Worm (Caenorhabditis elegans) whole organism, young adult: ENCODE results near the gene C08H9.16.

Experiments
- B0019.2 ChIP-seq: fragments of 200-800 bp; sonication (Bioruptor generic); conservative IDR thresholded peaks from 2 replicates; pipeline ENCODE4 v1.3.6; 2022; ENCODE audit warnings: missing genetic modification reagents, missing genetic modification characterization, missing compliant biosample characterization
- B0035.1 ChIP-seq: sonication (generic microtip); optimal IDR thresholded peaks from 2 replicates; lab custom pipeline; 2016; ENCODE audit warnings: missing genetic modification characterization, mild to moderate bottlenecking, missing compliant biosample characterization, missing genotype, missing genetic modification reagents
- F52B5.7 ChIP-seq: sonication (generic microtip); optimal IDR thresholded peaks from 2 replicates; lab custom pipeline; 2016; ENCODE audit warnings: mild to moderate bottlenecking, missing genetic modification characterization, missing compliant biosample characterization
- F55B11.4 ChIP-seq: sonication (generic microtip); optimal IDR thresholded peaks from 2 replicates; lab custom pipeline; 2016; ENCODE audit warnings: missing compliant biosample characterization, missing genetic modification characterization, borderline replicate concordance; ENCODE audit not compliant: insufficient read depth
- T07F8.4 ChIP-seq: sonication (generic microtip); optimal IDR thresholded peaks from 2 replicates; lab custom pipeline; 2016; ENCODE audit warnings: mild to moderate bottlenecking, missing genetic modification characterization, moderate library complexity, missing compliant biosample characterization
- T26A5.8 ChIP-seq: sonication (generic microtip); optimal IDR thresholded peaks from 2 replicates; lab custom pipeline; 2016; ENCODE audit warnings: missing genetic modification characterization, missing compliant biosample characterization
- Y53F4B.3 ChIP-seq: fragments of 200-800 bp; sonication (Bioruptor generic); IDR thresholded peaks from 2 replicates; pipeline ENCODE4 v1.3.6; 2022; ENCODE audit warnings: missing genetic modification reagents, missing genetic modification characterization, missing compliant biosample characterization
- Y67H2A.10 ChIP-seq: fragments of 200-800 bp; sonication (Bioruptor generic); conservative IDR thresholded peaks from 2 replicates; pipeline ENCODE4 v1.3.6; 2022; ENCODE audit warnings: missing genetic modification reagents, missing genetic modification characterization, missing compliant biosample characterization
- Y79H2A.3 ChIP-seq: fragments of 200-800 bp; sonication (Bioruptor generic); conservative IDR thresholded peaks from 2 replicates; pipeline ENCODE4 v1.3.6; 2022; ENCODE audit warnings: missing genetic modification reagents, missing genetic modification characterization, missing compliant biosample characterization
- athp-1 ChIP-seq: sonication (generic microtip); optimal IDR thresholded peaks from 2 replicates; lab custom pipeline; 2017; ENCODE audit warnings: mild to moderate bottlenecking, missing genetic modification characterization, missing compliant biosample characterization
- attf-5 ChIP-seq: fragments of 200-800 bp; sonication (Bioruptor generic); optimal IDR thresholded peaks from 2 replicates; lab custom pipeline; 2018; ENCODE audit warnings: mild to moderate bottlenecking, missing genetic modification characterization, missing compliant biosample characterization
- bed-2 ChIP-seq: fragments of 200-800 bp; sonication (Bioruptor generic); IDR thresholded peaks from 2 replicates; pipeline ENCODE4 v1.3.6; 2022; ENCODE audit warnings: missing genetic modification reagents, missing genetic modification characterization, missing compliant biosample characterization
- ceh-91 ChIP-seq: fragments of 200-800 bp; sonication (Bioruptor generic); IDR thresholded peaks from 2 replicates; pipeline ENCODE4 v1.3.6; 2022; ENCODE audit warnings: missing genetic modification reagents, missing genetic modification characterization, missing compliant biosample characterization
- die-1 ChIP-seq: sonication (generic microtip); optimal IDR thresholded peaks from 2 replicates; lab custom pipeline; 2016; ENCODE audit warnings: missing genotype, mild to moderate bottlenecking, missing genetic modification characterization, missing compliant biosample characterization
- dox-1 ChIP-seq: fragments of 200-800 bp; sonication (Bioruptor generic); IDR thresholded peaks from 2 replicates; pipeline ENCODE4 v1.3.6; 2022; ENCODE audit warnings: missing genetic modification reagents, missing genetic modification characterization, missing compliant biosample characterization
- egl-18 ChIP-seq: fragments of 200-800 bp; sonication (Bioruptor generic); IDR thresholded peaks from 2 replicates; pipeline ENCODE4 v1.3.6; 2022; ENCODE audit warnings: missing genetic modification reagents, missing genetic modification characterization, missing compliant biosample characterization
- egrh-3 ChIP-seq: fragments of 200-800 bp; sonication (Bioruptor generic); IDR thresholded peaks from 2 replicates; pipeline ENCODE4 v1.3.6; 2022; ENCODE audit warnings: missing genetic modification reagents, missing genetic modification characterization, missing compliant biosample characterization
- ets-4 ChIP-seq: fragments of 200-800 bp; sonication (Bioruptor generic); optimal IDR thresholded peaks from 2 replicates; lab custom pipeline; 2018; ENCODE audit warnings: mild to moderate bottlenecking, missing genetic modification characterization, missing compliant biosample characterization
- fkh-3 ChIP-seq: sonication (generic microtip); optimal IDR thresholded peaks from 2 replicates; lab custom pipeline; 2016; ENCODE audit warnings: mild to moderate bottlenecking, missing genetic modification characterization, missing compliant biosample characterization
- gei-17 ChIP-seq: fragments of 200-800 bp; sonication (Bioruptor generic); optimal IDR thresholded peaks from 2 replicates; lab custom pipeline; 2018; ENCODE audit warnings: mild to moderate bottlenecking, missing genetic modification characterization, missing compliant biosample characterization
- hlh-12 ChIP-seq: sonication (generic microtip); optimal IDR thresholded peaks from 2 replicates; lab custom pipeline; 2016; ENCODE audit warnings: missing genetic modification characterization, missing compliant biosample characterization
- hlh-26 ChIP-seq: fragments of 200-800 bp; sonication (Bioruptor generic); conservative IDR thresholded peaks from 2 replicates; pipeline ENCODE4 v1.3.6; 2022; ENCODE audit warnings: missing genetic modification reagents, missing genetic modification characterization, missing compliant biosample characterization
- hmg-1.2 ChIP-seq: fragments of 200-800 bp; sonication (Bioruptor generic); IDR thresholded peaks from 2 replicates; pipeline ENCODE4 v1.3.6; 2022; ENCODE audit warnings: missing genetic modification reagents, missing genetic modification characterization, missing compliant biosample characterization
- hsf-1 ChIP-seq: fragments of 200-800 bp; sonication (Bioruptor generic); IDR thresholded peaks from 2 replicates; pipeline ENCODE4 v1.3.6; 2022; ENCODE audit warnings: missing genetic modification reagents, missing genetic modification characterization, missing compliant biosample characterization
- let-607 ChIP-seq, 2 experiments: fragments of 200-800 bp in 1 of 2; sonication (Bioruptor generic) in 1 of 2; sonication (generic microtip) in 1 of 2; optimal IDR thresholded peaks; 2 replicates each; lab custom pipeline; 2016 to 2018; ENCODE audit warnings: mild to moderate bottlenecking in 2 of 2, missing compliant biosample characterization in 2 of 2, missing genetic modification characterization in 2 of 2, moderate library complexity in 2 of 2, missing genotype in 1 of 2
- lir-1 ChIP-seq: fragments of 200-800 bp; sonication (Bioruptor generic); conservative IDR thresholded peaks from 2 replicates; pipeline ENCODE4 v1.3.6; 2022; ENCODE audit warnings: missing genetic modification reagents, missing genetic modification characterization, missing compliant biosample characterization
- madf-10 ChIP-seq: sonication (generic microtip); optimal IDR thresholded peaks from 2 replicates; lab custom pipeline; 2016; ENCODE audit warnings: mild to moderate bottlenecking, missing genetic modification characterization, missing compliant biosample characterization
- madf-8 ChIP-seq: fragments of 200-800 bp; sonication (Bioruptor generic); conservative IDR thresholded peaks from 2 replicates; pipeline ENCODE4 v1.3.6; 2022; ENCODE audit warnings: missing genetic modification reagents, missing genetic modification characterization, missing compliant biosample characterization
- mel-28 ChIP-seq: sonication (generic microtip); optimal IDR thresholded peaks from 2 replicates; lab custom pipeline; 2016; ENCODE audit warnings: borderline replicate concordance, mild to moderate bottlenecking, missing genetic modification characterization, missing compliant biosample characterization
- mxl-1 ChIP-seq: sonication (generic microtip); optimal IDR thresholded peaks from 2 replicates; lab custom pipeline; 2016; ENCODE audit warnings: missing genetic modification characterization, missing compliant biosample characterization
- nfya-1 ChIP-seq: sonication (generic microtip); optimal IDR thresholded peaks from 2 replicates; lab custom pipeline; 2017; ENCODE audit warnings: antibody characterized with exemption, missing compliant biosample characterization, missing genetic modification characterization, borderline replicate concordance; ENCODE audit not compliant: insufficient read depth
- nfya-2 ChIP-seq: fragments of 200-800 bp; sonication (Bioruptor generic); IDR thresholded peaks from 2 replicates; pipeline ENCODE4 v1.3.6; 2022; ENCODE audit warnings: missing genetic modification reagents, missing genetic modification characterization, missing compliant biosample characterization
- nhr-27 ChIP-seq: fragments of 200-800 bp; sonication (Bioruptor generic); optimal IDR thresholded peaks from 2 replicates; lab custom pipeline; 2018; ENCODE audit warnings: mild to moderate bottlenecking, missing genetic modification characterization, moderate library complexity, missing compliant biosample characterization
- pha-4 ChIP-seq: fragments of 150-350 bp; sonication (generic microtip); optimal IDR thresholded peaks from 2 replicates; lab custom pipeline; 2014; ENCODE audit warnings: missing biosample characterization, missing genetic modification reagents, missing genetic modification characterization
- rec-8 ChIP-seq, 2 experiments: sonication (generic microtip); optimal IDR thresholded peaks; 2 replicates each; lab custom pipeline; 2016; ENCODE audit warnings: mild to moderate bottlenecking in 2 of 2, missing genetic modification characterization in 2 of 2, missing genetic modification reagents in 2 of 2, missing genotype in 2 of 2, missing biosample characterization in 1 of 2, missing compliant biosample characterization in 1 of 2, moderate library complexity in 1 of 2
- sdz-38 ChIP-seq: sonication (generic microtip); optimal IDR thresholded peaks from 2 replicates; lab custom pipeline; 2016; ENCODE audit warnings: missing genotype, missing genetic modification characterization, missing compliant biosample characterization
- snpc-1.1 ChIP-seq: sonication (generic microtip); optimal IDR thresholded peaks from 2 replicates; lab custom pipeline; 2017; ENCODE audit warnings: missing genetic modification characterization, mild to moderate bottlenecking, missing compliant biosample characterization, antibody characterized with exemption, moderate library complexity, missing genotype, missing genetic modification reagents; ENCODE audit not compliant: insufficient read depth
- snpc-1.3 ChIP-seq: sonication (generic microtip); optimal IDR thresholded peaks from 2 replicates; lab custom pipeline; 2017; ENCODE audit warnings: missing genetic modification characterization, mild to moderate bottlenecking, missing compliant biosample characterization, antibody characterized with exemption, moderate library complexity, missing genotype, missing genetic modification reagents; ENCODE audit not compliant: insufficient read depth
- sptf-2 ChIP-seq: fragments of 200-800 bp; sonication (Bioruptor generic); optimal IDR thresholded peaks from 2 replicates; lab custom pipeline; 2018; ENCODE audit warnings: mild to moderate bottlenecking, missing genetic modification characterization, missing compliant biosample characterization
- tlf-1 ChIP-seq: fragments of 200-800 bp; sonication (Bioruptor generic); optimal IDR thresholded peaks from 2 replicates; lab custom pipeline; 2018; ENCODE audit warnings: mild to moderate bottlenecking, missing genetic modification characterization, missing compliant biosample characterization
- unc-62 ChIP-seq: fragments of 150-350 bp; optimal IDR thresholded peaks from 2 replicates; lab custom pipeline; 2014; ENCODE audit warnings: missing biosample characterization, missing genetic modification reagents, missing genetic modification characterization
- zim-3 ChIP-seq: sonication (generic microtip); optimal IDR thresholded peaks from 2 replicates; lab custom pipeline; 2017; ENCODE audit warnings: mild to moderate bottlenecking, missing genetic modification characterization, moderate library complexity, missing compliant biosample characterization
- ztf-18 ChIP-seq: sonication (generic microtip); optimal IDR thresholded peaks from 2 replicates; lab custom pipeline; 2016; ENCODE audit warnings: missing genotype, mild to moderate bottlenecking, missing genetic modification characterization, missing compliant biosample characterization
- ztf-22 ChIP-seq: fragments of 200-800 bp; sonication (Bioruptor generic); optimal IDR thresholded peaks from 2 replicates; lab custom pipeline; 2018; ENCODE audit warnings: mild to moderate bottlenecking, missing genetic modification characterization, moderate library complexity, missing compliant biosample characterization
- ztf-3 ChIP-seq: fragments of 200-800 bp; sonication (Bioruptor generic); optimal IDR thresholded peaks from 2 replicates; lab custom pipeline; 2018; ENCODE audit warnings: mild to moderate bottlenecking, missing genetic modification characterization, missing compliant biosample characterization

The C08H9.16 gene

ce11 chrII:9938877-9939276 lies 46.3 kb downstream of the C08H9.16 start, which contains the start of the genes C05C10.7 and C05C10.5 (continued):
- TF ChIP-seq Y53F4B.3 (GFP tag; lab: Robert Waterston, UW) (no peak), unc-62 (GFP tag; lab: Kevin White, UChicago) (no peak), ztf-3 (GFP tag; lab: Kevin White, UChicago) (no peak), fkh-3 (tag; lab: Kevin White, UChicago) (no peak), mel-28 (tag; lab: Kevin White, UChicago) (no peak), pha-4 (no peak), madf-8 (GFP tag; lab: Robert Waterston, UW) (peak; percentile 93), athp-1 (tag; lab: Kevin White, UChicago) (peak; percentile 69), sdz-38 (tag; lab: Kevin White, UChicago) (no peak), mxl-1 (tag; lab: Kevin White, UChicago) (no peak), sptf-2 (GFP tag; lab: Kevin White, UChicago) (no peak), F55B11.4 (tag; lab: Kevin White, UChicago) (no peak), attf-5 (GFP tag; lab: Kevin White, UChicago) (no peak), T07F8.4 (tag; lab: Kevin White, UChicago) (no peak), hlh-26 (GFP tag; lab: Robert Waterston, UW) (no peak), lir-1 (no peak), hlh-12 (tag; lab: Kevin White, UChicago) (no peak), let-607 (tag; optimal IDR thresholded peaks at IDR 0.05; lab: Kevin White, UChicago) (no peak), hmg-1.2 (GFP tag; lab: Robert Waterston, UW) (peak; percentile 43; the same call in 1 of the 2 replicates), rec-8 (tag; optimal IDR thresholded peaks at IDR 0.05; lab: Kevin White, UChicago) (no peak), hsf-1 (peak; percentile 80), nfya-1 (tag; lab: Kevin White, UChicago) (no peak), T26A5.8 (tag; lab: Kevin White, UChicago) (no peak), ets-4 (GFP tag; lab: Kevin White, UChicago) (no peak), F52B5.7 (no peak), snpc-1.1 (tag; lab: Kevin White, UChicago) (no peak), bed-2 (no peak), ceh-91 (GFP tag; lab: Robert Waterston, UW) (peak; percentile 93), Y67H2A.10 (GFP tag; lab: Robert Waterston, UW) (no peak), die-1 (tag; lab: Kevin White, UChicago) (no peak), nfya-2 (no peak), dox-1 (GFP tag; lab: Robert Waterston, UW) (peak; percentile 57), B0019.2 (GFP tag; lab: Robert Waterston, UW) (peak; percentile 86), tlf-1 (GFP tag; lab: Kevin White, UChicago) (peak; percentile 62), Y79H2A.3 (GFP tag; lab: Robert Waterston, UW) (no peak), zim-3 (no peak), gei-17 (no peak), egl-18 (no peak), nhr-27 (tag; lab: Kevin White, UChicago) (no peak), B0035.1 (no peak), madf-10 (tag; lab: Kevin White, UChicago) (no peak), ztf-18 (no peak), egrh-3 (GFP tag; lab: Robert Waterston, UW) (no peak), ztf-22 (no peak), snpc-1.3 (tag; lab: Kevin White, UChicago) (peak; percentile 44)
